Worm (Caenorhabditis elegans) whole organism, L4/young adult: ENCODE measurements around the gene F35E12.9.

Source experiments
- W03F9.2 ChIP-seq: fragments of 150-350 bp; optimal IDR thresholded peaks from 2 replicates; lab custom pipeline; 2014; ENCODE audit warnings: missing biosample characterization, missing genetic modification characterization
- dao-5 ChIP-seq: sonication (generic microtip); optimal IDR thresholded peaks from 2 replicates; lab custom pipeline; 2016; ENCODE audit warnings: missing genotype, missing genetic modification characterization, moderate library complexity, missing compliant biosample characterization
- him-1 ChIP-seq: sonication (generic microtip); optimal IDR thresholded peaks from 2 replicates; lab custom pipeline; 2016; ENCODE audit warnings: missing genotype, missing genetic modification reagents, missing genetic modification characterization, missing compliant biosample characterization

F35E12.9 gene

DNA sequence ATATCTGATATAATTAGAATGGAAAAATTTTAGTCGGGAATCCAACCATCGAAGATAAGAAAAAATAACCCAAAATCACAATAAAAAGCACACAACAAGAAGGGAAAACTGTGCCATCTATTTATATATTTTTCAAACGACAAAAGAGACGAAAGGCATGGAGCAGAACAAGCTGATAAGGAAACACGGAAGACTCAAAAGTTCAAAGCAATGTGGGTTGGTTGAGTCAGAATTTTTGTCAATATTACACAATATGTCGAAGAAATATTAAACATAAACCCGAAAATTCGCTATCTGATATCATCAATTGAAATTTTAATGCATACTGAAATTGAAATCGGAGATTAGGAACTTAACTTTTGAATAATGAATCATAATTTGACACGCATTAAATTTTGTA lies at the start of gene F35E12.9:
Gene F35E12.9, minus strand, starts transcription at position 227 of the 400 bp plus-strand sequence.
- TF ChIP-seq W03F9.2 (tag; lab: Kevin White, UChicago) (no peak), dao-5 (tag; lab: Kevin White, UChicago) (no peak), him-1 (tag; lab: Kevin White, UChicago) (no peak)

- TF ChIP-seq dao-5 (tag; lab: Kevin White, UChicago) (no peak), W03F9.2 (tag; lab: Kevin White, UChicago) (no peak), him-1 (tag; lab: Kevin White, UChicago) (no peak)
Measured at ce11 chrV:13794046-13794445, 49.1 kb upstream of the F35E12.9 start.

DNA sequence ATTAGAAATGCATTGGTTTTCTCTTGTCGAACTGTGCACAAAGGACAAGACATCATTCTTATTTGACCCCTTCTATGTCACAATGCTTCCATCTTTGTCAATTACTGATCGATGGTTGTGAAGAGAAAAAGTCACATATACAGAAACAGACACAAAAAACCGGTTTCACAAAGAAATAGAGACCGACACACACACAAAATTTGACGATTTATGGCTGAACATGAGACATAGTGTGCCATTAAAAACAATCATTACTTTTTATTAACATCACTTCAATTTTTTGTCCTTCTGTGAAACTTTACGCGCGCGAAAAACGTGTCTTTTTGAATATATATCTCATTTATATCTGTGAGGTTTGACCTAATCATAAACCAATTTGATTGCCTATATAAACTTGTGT lies 45.6 kb upstream of the F35E12.9 start:
- TF ChIP-seq him-1 (tag; lab: Kevin White, UChicago): no peak
- TF ChIP-seq dao-5 (tag; lab: Kevin White, UChicago): no peak
- TF ChIP-seq W03F9.2 (tag; lab: Kevin White, UChicago): no peak

DNA sequence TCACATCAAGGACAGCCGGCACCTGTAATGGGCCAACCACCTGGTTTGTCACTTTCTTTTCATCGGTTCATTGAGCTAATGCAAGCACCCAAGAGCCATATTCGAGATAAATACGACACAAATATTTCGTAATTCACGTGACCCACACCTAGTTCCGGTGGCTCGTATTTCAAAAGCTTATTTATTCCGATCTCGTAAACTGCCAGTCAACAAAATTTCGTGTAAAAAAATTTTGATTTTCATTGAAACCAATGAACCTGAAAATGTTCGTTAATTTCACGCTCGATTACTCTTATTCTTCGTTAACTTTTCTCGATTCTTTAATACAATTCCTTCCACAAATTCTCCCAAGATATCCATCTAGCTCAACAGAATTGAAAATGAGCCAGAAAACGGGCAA lies 45.2 kb upstream of the F35E12.9 start:
- TF ChIP-seq W03F9.2 (tag; lab: Kevin White, UChicago) (no peak), dao-5 (tag; lab: Kevin White, UChicago) (no peak), him-1 (tag; lab: Kevin White, UChicago) (no peak)

ce11 chrV:13789362-13789761 lies 44.4 kb upstream of the F35E12.9 start:
- peak; percentile 84 for TF ChIP-seq W03F9.2 (tag; lab: Kevin White, UChicago)
- peak; percentile 58 for TF ChIP-seq him-1 (tag; lab: Kevin White, UChicago)
- TF ChIP-seq dao-5 (tag; lab: Kevin White, UChicago): no peak

- TF ChIP-seq him-1 (tag; lab: Kevin White, UChicago): no peak
- no peak for TF ChIP-seq W03F9.2 (tag; lab: Kevin White, UChicago)
- TF ChIP-seq dao-5 (tag; lab: Kevin White, UChicago): no peak
Measured at ce11 chrV:13787948-13788681, 43.2 kb upstream of the F35E12.9 start.

ce11 chrV:13787225-13787898 lies 42.4 kb upstream of the F35E12.9 start, which contains the start of the genes F53C11.4 and F53C11.5:
Gene F53C11.4, minus strand, starts transcription at chrV:13787352.
Gene F53C11.5, plus strand, starts transcription at chrV:13787549.
- TF ChIP-seq W03F9.2 (tag; lab: Kevin White, UChicago) (peak; percentile 3), dao-5 (tag; lab: Kevin White, UChicago) (no peak)

DNA sequence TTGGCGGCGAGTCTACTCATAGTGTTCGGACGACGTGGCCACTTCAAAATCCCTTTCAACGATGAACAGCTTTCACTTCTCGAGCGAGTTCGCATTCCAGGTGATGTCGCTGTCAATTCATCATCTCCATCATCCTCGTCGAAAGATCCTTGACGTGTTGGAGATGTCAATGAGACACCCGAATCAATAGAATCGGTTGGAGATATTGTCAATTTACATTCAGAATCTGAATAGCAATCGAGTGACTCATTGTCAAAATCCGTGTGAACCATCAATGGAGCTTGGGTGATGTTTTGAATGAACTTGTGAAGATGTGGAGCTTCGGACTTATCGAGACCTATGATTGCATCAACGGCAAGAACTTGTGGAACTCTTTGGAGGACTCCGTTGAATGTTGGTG lies 40.8 kb upstream of the F35E12.9 start:
- no peak for TF ChIP-seq W03F9.2 (tag; lab: Kevin White, UChicago)
- no peak for TF ChIP-seq him-1 (tag; lab: Kevin White, UChicago)
- no peak for TF ChIP-seq dao-5 (tag; lab: Kevin White, UChicago)

- TF ChIP-seq W03F9.2 (tag; lab: Kevin White, UChicago) (no peak), him-1 (tag; lab: Kevin White, UChicago) (no peak), dao-5 (tag; lab: Kevin White, UChicago) (no peak)
Measured at ce11 chrV:13782190-13782589, 37.3 kb upstream of the F35E12.9 start, which contains the start of gene decr-1.1. Gene decr-1.1, plus strand, starts transcription at chrV:13782399.

ce11 chrV:13780902-13781301 lies 36.0 kb upstream of the F35E12.9 start:
- no peak for TF ChIP-seq W03F9.2 (tag; lab: Kevin White, UChicago)
- TF ChIP-seq dao-5 (tag; lab: Kevin White, UChicago): no peak
- no peak for TF ChIP-seq him-1 (tag; lab: Kevin White, UChicago)

DNA sequence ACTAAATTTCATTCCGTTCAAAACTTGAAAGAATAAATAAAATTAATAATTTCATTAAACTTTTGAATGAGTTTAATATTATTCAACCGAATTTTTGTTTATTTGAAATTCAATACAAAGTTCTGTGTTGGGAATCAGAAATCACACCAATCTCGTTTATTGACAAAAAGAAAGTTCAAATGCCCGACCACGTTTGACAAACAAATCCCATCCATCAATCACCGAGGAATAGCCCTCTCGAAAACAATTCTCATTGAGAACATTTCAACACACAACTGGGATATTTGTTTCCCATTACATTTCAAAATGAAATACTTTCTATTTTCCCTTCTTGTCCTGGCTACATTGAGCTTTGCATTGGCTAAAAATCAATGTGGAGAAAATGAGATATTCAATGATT lies 32.9 kb upstream of the F35E12.9 start, which contains the start of gene F53C11.9:
Gene F53C11.9, plus strand, starts transcription at position 159 of the 400 bp plus-strand sequence.
- TF ChIP-seq W03F9.2 (tag; lab: Kevin White, UChicago) (no peak), dao-5 (tag; lab: Kevin White, UChicago) (no peak), him-1 (tag; lab: Kevin White, UChicago) (no peak)

- TF ChIP-seq dao-5 (tag; lab: Kevin White, UChicago) (no peak), W03F9.2 (tag; lab: Kevin White, UChicago) (no peak), him-1 (tag; lab: Kevin White, UChicago) (no peak)
Measured at ce11 chrV:13775529-13775928, 30.6 kb upstream of the F35E12.9 start, which contains the start of gene F53C11.1. Gene F53C11.1, plus strand, starts transcription at chrV:13775796.

- TF ChIP-seq dao-5 (tag; lab: Kevin White, UChicago): no peak
- TF ChIP-seq him-1 (tag; lab: Kevin White, UChicago): no peak
- TF ChIP-seq W03F9.2 (tag; lab: Kevin White, UChicago): no peak
Measured at ce11 chrV:13771209-13771608, 26.3 kb upstream of the F35E12.9 start, which contains the start of gene F20G2.5. Gene F20G2.5, plus strand, starts transcription at chrV:13771509.
